Worm (Caenorhabditis elegans): ENCODE data around the gene tomm-40.

DNA sequence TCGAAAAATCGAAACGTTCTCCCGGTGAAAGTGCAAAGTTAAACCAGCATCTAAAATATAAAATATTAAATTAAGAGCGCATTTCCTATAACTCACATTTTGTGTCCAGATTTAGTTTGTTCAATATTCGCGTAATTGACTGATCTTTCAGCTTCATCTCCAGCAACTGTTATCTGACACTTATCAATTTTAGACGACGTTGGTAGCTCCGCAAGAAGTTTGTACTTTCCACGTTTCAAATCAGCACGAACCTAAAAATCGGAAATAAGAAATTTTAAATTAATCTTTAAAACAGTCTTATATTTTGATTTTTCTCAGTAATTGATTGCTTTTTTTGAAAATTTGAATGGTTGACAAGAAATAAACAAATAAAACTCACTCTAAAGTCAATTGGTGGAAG is 44.3 kb upstream of the tomm-40 start:
- no peak for TF ChIP-seq skn-1 (tag; optimal IDR thresholded peaks at IDR 0.05)
- TF ChIP-seq nhr-11 (tag; optimal IDR thresholded peaks at IDR 0.05): no peak
- TF ChIP-seq mxl-3 (GFP tag; optimal IDR thresholded peaks at IDR 0.05): no peak
- TF ChIP-seq mdl-1 (tag; optimal IDR thresholded peaks at IDR 0.05): no peak
- no peak for TF ChIP-seq nhr-28 (tag; optimal IDR thresholded peaks at IDR 0.05)
- TF ChIP-seq ztf-11 (tag; optimal IDR thresholded peaks at IDR 0.05): no peak
- no peak for TF ChIP-seq zfp-3 (GFP tag; conservative IDR thresholded peaks at IDR 0.05)
- TF ChIP-seq aly-2 (tag; optimal IDR thresholded peaks at IDR 0.05): no peak

All from whole organism, L4 larva.